Fruit fly (Drosophila melanogaster): ENCODE measurements around the gene path.

- no peak for TF ChIP-seq psq (optimal IDR thresholded peaks at IDR 0.05)
- no peak for TF ChIP-seq pan (optimal IDR thresholded peaks at IDR 0.05)
- TF ChIP-seq usp (GFP tag; optimal IDR thresholded peaks at IDR 0.05) = no peak
- no peak for TF ChIP-seq EcR (GFP tag; optimal IDR thresholded peaks at IDR 0.05)
- TF ChIP-seq CG8478 (optimal IDR thresholded peaks at IDR 0.05) = no peak
- no peak for TF ChIP-seq Dll (optimal IDR thresholded peaks at IDR 0.05)
Observed at dm6 chr3L:9552190-9552809, 47.2 kb upstream of the path start.
